Comparison of ENCODE assay signal across 1 fruit fly cellular context in genomic region chr2L:16727578-16728023, dm6.
TF ChIP-seq lines count a peak whose summit lies in the region.

VhaSFD (minus strand) TSS chr2L:16727826.

TF ChIP-seq in whole organism, embryonic, 481 proteins besides CTCF, POLR2A, EP300 and RAD21 (continued from another document):
- TF ChIP-seq cg (GFP tag; optimal IDR thresholded peaks at IDR 0.05; lab: Kevin White, UChicago) = peak; percentile 75
- TF ChIP-seq CG8924 (tag; optimal IDR thresholded peaks at IDR 0.05; lab: Kevin White, UChicago) = peak; percentile 32
- TF ChIP-seq pfk (GFP tag; optimal IDR thresholded peaks at IDR 0.05; lab: Kevin White, UChicago) = no peak
- no peak for TF ChIP-seq CG17568 (GFP tag; optimal IDR thresholded peaks at IDR 0.05; lab: Kevin White, UChicago)
- TF ChIP-seq CG4617 (GFP tag; optimal IDR thresholded peaks at IDR 0.05; lab: Kevin White, UChicago; ENCODE audit: borderline replicate concordance) = peak; percentile 71
- TF ChIP-seq CG12744 (GFP tag; optimal IDR thresholded peaks at IDR 0.05; lab: Kevin White, UChicago) = no peak
- peak; percentile 0 for TF ChIP-seq PHDP (tag; optimal IDR thresholded peaks at IDR 0.05; lab: Kevin White, UChicago)
- TF ChIP-seq CG11695 (GFP tag; IDR thresholded peaks at IDR 0.05; lab: Robert Waterston, UW) = no peak
- peak; percentile 62 for TF ChIP-seq CG6765 (GFP tag; optimal IDR thresholded peaks at IDR 0.05; lab: Kevin White, UChicago)
- TF ChIP-seq ato (GFP tag; IDR thresholded peaks at IDR 0.05; lab: Robert Waterston, UW; ENCODE audit: partially characterized antibody) = peak; percentile 47; the same call in 1 of the 2 replicates
- no peak; the same call in 1 of the 2 replicates for TF ChIP-seq seq (GFP tag; IDR thresholded peaks at IDR 0.05; lab: Robert Waterston, UW)
- peak; percentile 41 for TF ChIP-seq CG30020 (tag; optimal IDR thresholded peaks at IDR 0.05; lab: Kevin White, UChicago)
- TF ChIP-seq Med (GFP tag; lab: Kevin White, UChicago) = peak; percentile 76
- TF ChIP-seq CG34422 (GFP tag; IDR thresholded peaks at IDR 0.05; lab: Robert Waterston, UW) = peak; percentile 71; the same call in 1 of the 3 replicates
- no peak for TF ChIP-seq cas (GFP tag; IDR thresholded peaks at IDR 0.05; lab: Robert Waterston, UW)
- no peak for TF ChIP-seq Doc2 (GFP tag; IDR thresholded peaks at IDR 0.05; lab: Robert Waterston, UW)
- TF ChIP-seq CkIIα-i1 (GFP tag; IDR thresholded peaks at IDR 0.05; lab: Robert Waterston, UW) = no peak
- TF ChIP-seq gro (GFP tag; optimal IDR thresholded peaks at IDR 0.05; lab: Kevin White, UChicago) = peak; percentile 10
- TF ChIP-seq CG7745 (tag; optimal IDR thresholded peaks at IDR 0.05; lab: Kevin White, UChicago) = no peak
- peak; percentile 53 for TF ChIP-seq inv (GFP tag; IDR thresholded peaks at IDR 0.05; lab: Robert Waterston, UW; ENCODE audit: partially characterized antibody)
- peak; percentile 62 for TF ChIP-seq cwo (GFP tag; optimal IDR thresholded peaks at IDR 0.05; lab: Kevin White, UChicago)
- peak; percentile 49 for TF ChIP-seq Scr (GFP tag; IDR thresholded peaks at IDR 0.05; lab: Robert Waterston, UW; ENCODE audit: partially characterized antibody)
- TF ChIP-seq Fer2 (tag; optimal IDR thresholded peaks at IDR 0.05; lab: Kevin White, UChicago) = peak; percentile 10
- peak; percentile 68 for TF ChIP-seq HLH4C (GFP tag; IDR thresholded peaks at IDR 0.05; lab: Robert Waterston, UW; ENCODE audit: partially characterized antibody)
- TF ChIP-seq jumu (GFP tag; optimal IDR thresholded peaks at IDR 0.05; lab: Kevin White, UChicago) = no peak
- peak; percentile 2 for TF ChIP-seq kay (GFP tag; optimal IDR thresholded peaks at IDR 0.05; lab: Kevin White, UChicago)
- peak; percentile 34 for TF ChIP-seq fu2 (GFP tag; optimal IDR thresholded peaks at IDR 0.05; lab: Kevin White, UChicago)
- TF ChIP-seq hkb (optimal IDR thresholded peaks at IDR 0.05; lab: Kevin White, UChicago) = no peak
- TF ChIP-seq hkb (GFP tag; IDR thresholded peaks at IDR 0.05; lab: Robert Waterston, UW) = 0 out of 2 replicates have a peak, but pooled peaks have one; percentile 33
- TF ChIP-seq pan (optimal IDR thresholded peaks at IDR 0.05; lab: Kevin White, UChicago) = no peak
- peak in 1 of 2 experiments; percentile 34 for TF ChIP-seq pan (GFP tag; optimal IDR thresholded peaks at IDR 0.05 in 1 of 2, IDR thresholded peaks at IDR 0.05 in 1 of 2)
- TF ChIP-seq CG6272 (GFP tag; IDR thresholded peaks at IDR 0.05; lab: Robert Waterston, UW) = no peak
- TF ChIP-seq CG34376 (GFP tag; optimal IDR thresholded peaks at IDR 0.05; lab: Kevin White, UChicago) = peak; percentile 54
- peak; percentile 23 for TF ChIP-seq CG13296 (GFP tag; optimal IDR thresholded peaks at IDR 0.05; lab: Kevin White, UChicago)
- peak in 1 of 2 experiments; percentile 31 for TF ChIP-seq tll (GFP tag; optimal IDR thresholded peaks at IDR 0.05; lab: Kevin White, UChicago)
- peak; percentile 62 for TF ChIP-seq sug (tag; optimal IDR thresholded peaks at IDR 0.05; lab: Kevin White, UChicago)
- peak; percentile 3 for TF ChIP-seq BtbVII (GFP tag; optimal IDR thresholded peaks at IDR 0.05; lab: Kevin White, UChicago)
- TF ChIP-seq CG17359 (tag; optimal IDR thresholded peaks at IDR 0.05; lab: Kevin White, UChicago) = peak; percentile 16
- no peak for TF ChIP-seq CG8765 (GFP tag; IDR thresholded peaks at IDR 0.05; lab: Robert Waterston, UW)
- peak; percentile 3 for TF ChIP-seq Myb (GFP tag; optimal IDR thresholded peaks at IDR 0.05; lab: Kevin White, UChicago)
- peak; percentile 72 for TF ChIP-seq CG34224 (GFP tag; IDR thresholded peaks at IDR 0.05; lab: Robert Waterston, UW; ENCODE audit: partially characterized antibody)
- peak; percentile 48 for TF ChIP-seq CoRest (tag; optimal IDR thresholded peaks at IDR 0.05; lab: Kevin White, UChicago)
- peak; percentile 63 for TF ChIP-seq CG12659 (GFP tag; optimal IDR thresholded peaks at IDR 0.05; lab: Kevin White, UChicago)
- TF ChIP-seq vnd (GFP tag; IDR thresholded peaks at IDR 0.05; lab: Robert Waterston, UW; ENCODE audit: partially characterized antibody) = peak; percentile 57; the same call in 1 of the 3 replicates
- TF ChIP-seq gfzf (GFP tag; optimal IDR thresholded peaks at IDR 0.05; lab: Kevin White, UChicago) = peak; percentile 19
- TF ChIP-seq Pdp1 (GFP tag; optimal IDR thresholded peaks at IDR 0.05; lab: Kevin White, UChicago) = peak in 1 of 2 experiments; percentile 57
- peak; percentile 40 for TF ChIP-seq Ets97D (GFP tag; optimal IDR thresholded peaks at IDR 0.05; lab: Kevin White, UChicago)
- TF ChIP-seq CG14710 (tag; optimal IDR thresholded peaks at IDR 0.05; lab: Kevin White, UChicago) = peak; percentile 58
- TF ChIP-seq CG2120 (GFP tag; optimal IDR thresholded peaks at IDR 0.05; lab: Kevin White, UChicago) = peak; percentile 19
- peak; percentile 91 for TF ChIP-seq crol (GFP tag; IDR thresholded peaks at IDR 0.05; lab: Robert Waterston, UW)
- no peak for TF ChIP-seq Lhr (GFP tag; optimal IDR thresholded peaks at IDR 0.05; lab: Kevin White, UChicago)
- no peak for TF ChIP-seq grn (GFP tag; optimal IDR thresholded peaks at IDR 0.05; lab: Kevin White, UChicago)
- peak; percentile 5 for TF ChIP-seq CG13424 (tag; optimal IDR thresholded peaks at IDR 0.05; lab: Kevin White, UChicago)
- peak; percentile 5 for TF ChIP-seq nerfin-1 (tag; optimal IDR thresholded peaks at IDR 0.05; lab: Kevin White, UChicago)
- peak; percentile 53 for TF ChIP-seq CG9932 (GFP tag; IDR thresholded peaks at IDR 0.05; lab: Robert Waterston, UW)
- peak; percentile 79 for TF ChIP-seq CG6791 (GFP tag; IDR thresholded peaks at IDR 0.05; lab: Robert Waterston, UW; ENCODE audit: partially characterized antibody)
- no peak for TF ChIP-seq scrt (GFP tag; optimal IDR thresholded peaks at IDR 0.05; lab: Kevin White, UChicago)
- peak; percentile 69 for TF ChIP-seq Dll (GFP tag; IDR thresholded peaks at IDR 0.05; lab: Robert Waterston, UW; ENCODE audit: partially characterized antibody)
- TF ChIP-seq btn (GFP tag; optimal IDR thresholded peaks at IDR 0.05; lab: Kevin White, UChicago) = no peak
- peak; percentile 49; the same call in 1 of the 2 replicates for TF ChIP-seq NFAT (GFP tag; IDR thresholded peaks at IDR 0.05; lab: Robert Waterston, UW)
- TF ChIP-seq HmgZ (tag; optimal IDR thresholded peaks at IDR 0.05; lab: Kevin White, UChicago) = peak; percentile 57
- TF ChIP-seq CG42726 (GFP tag; IDR thresholded peaks at IDR 0.05; lab: Robert Waterston, UW; ENCODE audit: partially characterized antibody) = no peak
- TF ChIP-seq Atf3 (GFP tag; optimal IDR thresholded peaks at IDR 0.05; lab: Kevin White, UChicago) = no peak
- 0 out of 2 replicates have a peak, but pooled peaks have one; percentile 14 for TF ChIP-seq CG32767 (GFP tag; IDR thresholded peaks at IDR 0.05; lab: Robert Waterston, UW)
- TF ChIP-seq rib (GFP tag; IDR thresholded peaks at IDR 0.05; lab: Robert Waterston, UW) = peak; percentile 70
- TF ChIP-seq nmo (GFP tag; optimal IDR thresholded peaks at IDR 0.05; lab: Kevin White, UChicago) = peak; percentile 28
- no peak for TF ChIP-seq ro (GFP tag; IDR thresholded peaks at IDR 0.05; lab: Robert Waterston, UW)
- peak; percentile 7 for TF ChIP-seq CG6683 (GFP tag; optimal IDR thresholded peaks at IDR 0.05; lab: Kevin White, UChicago)
- TF ChIP-seq CG6854 (GFP tag; optimal IDR thresholded peaks at IDR 0.05; lab: Kevin White, UChicago) = peak; percentile 60
- 0 out of 3 replicates have a peak, but pooled peaks have one; percentile 5 for TF ChIP-seq ci (GFP tag; IDR thresholded peaks at IDR 0.05; lab: Robert Waterston, UW)
- peak; percentile 33 for TF ChIP-seq mirr (GFP tag; optimal IDR thresholded peaks at IDR 0.05; lab: Kevin White, UChicago)
- 0 out of 2 replicates have a peak, but pooled peaks have one; percentile 7 for TF ChIP-seq CG17328 (GFP tag; IDR thresholded peaks at IDR 0.05; lab: Robert Waterston, UW)
- TF ChIP-seq hbn (GFP tag; IDR thresholded peaks at IDR 0.05; lab: Robert Waterston, UW; ENCODE audit: partially characterized antibody) = peak; percentile 64
- 0 out of 3 replicates have a peak, but pooled peaks have one; percentile 22 for TF ChIP-seq so (GFP tag; IDR thresholded peaks at IDR 0.05; lab: Robert Waterston, UW)
- TF ChIP-seq CG3065 (GFP tag; optimal IDR thresholded peaks at IDR 0.05; lab: Kevin White, UChicago) = no peak
- peak; percentile 31 for TF ChIP-seq CG18262 (tag; optimal IDR thresholded peaks at IDR 0.05; lab: Kevin White, UChicago)
- TF ChIP-seq hb (GFP tag; IDR thresholded peaks at IDR 0.05; lab: Robert Waterston, UW; ENCODE audit: partially characterized antibody) = peak; percentile 50; the same call in 1 of the 3 replicates
- peak; percentile 65 for TF ChIP-seq CG7963 (GFP tag; IDR thresholded peaks at IDR 0.05; lab: Robert Waterston, UW; ENCODE audit: partially characterized antibody)
- TF ChIP-seq tna (GFP tag; IDR thresholded peaks at IDR 0.05; lab: Robert Waterston, UW; ENCODE audit: partially characterized antibody) = peak; percentile 32; the same call in 1 of the 2 replicates
- no peak for TF ChIP-seq Lpt (GFP tag; optimal IDR thresholded peaks at IDR 0.05; lab: Kevin White, UChicago)
- TF ChIP-seq Eip74EF (GFP tag; optimal IDR thresholded peaks at IDR 0.05; lab: Kevin White, UChicago) = peak in 1 of 2 experiments; percentile 28
- TF ChIP-seq schlank (tag; optimal IDR thresholded peaks at IDR 0.05; lab: Kevin White, UChicago) = no peak
- TF ChIP-seq fd96Cb (tag; optimal IDR thresholded peaks at IDR 0.05; lab: Kevin White, UChicago) = peak; percentile 3
- TF ChIP-seq CG9215 (GFP tag; IDR thresholded peaks at IDR 0.05; lab: Robert Waterston, UW) = no peak
- peak; percentile 19 for TF ChIP-seq CG10147 (GFP tag; optimal IDR thresholded peaks at IDR 0.05; lab: Kevin White, UChicago)
- peak; percentile 40 for TF ChIP-seq lilli (GFP tag; optimal IDR thresholded peaks at IDR 0.05; lab: Kevin White, UChicago)
- TF ChIP-seq vvl (GFP tag; IDR thresholded peaks at IDR 0.05; lab: Robert Waterston, UW) = 0 out of 2 replicates have a peak, but pooled peaks have one; percentile 48
- peak; percentile 44 for TF ChIP-seq CG12391 (tag; optimal IDR thresholded peaks at IDR 0.05; lab: Kevin White, UChicago)
- no peak for TF ChIP-seq ham (GFP tag; IDR thresholded peaks at IDR 0.05; lab: Robert Waterston, UW)
- TF ChIP-seq CG1603 (tag; optimal IDR thresholded peaks at IDR 0.05; lab: Kevin White, UChicago) = peak; percentile 48
- peak; percentile 6 for TF ChIP-seq Dip3 (GFP tag; optimal IDR thresholded peaks at IDR 0.05; lab: Kevin White, UChicago)
- peak; percentile 62 for TF ChIP-seq BEAF-32 (GFP tag; optimal IDR thresholded peaks at IDR 0.05; lab: Kevin White, UChicago)
- 0 out of 2 replicates have a peak, but pooled peaks have one; percentile 14 for TF ChIP-seq CG32532 (GFP tag; IDR thresholded peaks at IDR 0.05; lab: Robert Waterston, UW)
- TF ChIP-seq tin (GFP tag; optimal IDR thresholded peaks at IDR 0.05; lab: Kevin White, UChicago) = peak; percentile 5
- TF ChIP-seq CG30431 (GFP tag; optimal IDR thresholded peaks at IDR 0.05; lab: Kevin White, UChicago) = no peak
- TF ChIP-seq Dref (GFP tag; IDR thresholded peaks at IDR 0.05; lab: Robert Waterston, UW) = peak; percentile 94
- TF ChIP-seq CrebB (tag; optimal IDR thresholded peaks at IDR 0.05; lab: Kevin White, UChicago) = peak; percentile 31
- peak; percentile 55 for TF ChIP-seq CG3995 (GFP tag; optimal IDR thresholded peaks at IDR 0.05; lab: Kevin White, UChicago)
- TF ChIP-seq E2f2 (GFP tag; IDR thresholded peaks at IDR 0.05; lab: Robert Waterston, UW) = peak; percentile 75
- TF ChIP-seq stwl (tag; optimal IDR thresholded peaks at IDR 0.05; lab: Kevin White, UChicago) = peak; percentile 84
- TF ChIP-seq row (GFP tag; IDR thresholded peaks at IDR 0.05; lab: Robert Waterston, UW) = peak; percentile 42; the same call in 1 of the 3 replicates
- peak; percentile 67 for TF ChIP-seq CG7987 (GFP tag; optimal IDR thresholded peaks at IDR 0.05; lab: Kevin White, UChicago)
- TF ChIP-seq unc-4 (GFP tag; IDR thresholded peaks at IDR 0.05; lab: Robert Waterston, UW; ENCODE audit: partially characterized antibody) = peak; percentile 75
- TF ChIP-seq CG3281 (GFP tag; optimal IDR thresholded peaks at IDR 0.05; lab: Kevin White, UChicago) = peak; percentile 36
- TF ChIP-seq CG14667 (GFP tag; IDR thresholded peaks at IDR 0.05; lab: Robert Waterston, UW) = no peak
- TF ChIP-seq Dbx (GFP tag; IDR thresholded peaks at IDR 0.05; lab: Robert Waterston, UW) = 0 out of 3 replicates have a peak, but pooled peaks have one; percentile 14
- peak; percentile 29 for TF ChIP-seq Usf (GFP tag; optimal IDR thresholded peaks at IDR 0.05; lab: Kevin White, UChicago)
- TF ChIP-seq CG15601 (tag; optimal IDR thresholded peaks at IDR 0.05; lab: Kevin White, UChicago) = peak; percentile 33
- peak; percentile 63; the same call in 1 of the 2 replicates for TF ChIP-seq chm (GFP tag; IDR thresholded peaks at IDR 0.05; lab: Robert Waterston, UW)
- peak; percentile 88 for TF ChIP-seq CG2116 (GFP tag; optimal IDR thresholded peaks at IDR 0.05; lab: Kevin White, UChicago)
- TF ChIP-seq CG13624 (GFP tag; optimal IDR thresholded peaks at IDR 0.05; lab: Kevin White, UChicago) = peak; percentile 40
- TF ChIP-seq ap (GFP tag; IDR thresholded peaks at IDR 0.05; lab: Robert Waterston, UW) = no peak
